Worm (Caenorhabditis elegans) whole organism, L4 larva: ENCODE data around the gene C48B4.6.

Experiments
- F44E2.7 ChIP-seq: fragments of 200-800 bp; sonication (Bioruptor generic); IDR thresholded peaks from 2 replicates; pipeline ENCODE4 v2.1.2; 2022; ENCODE audit warnings: missing genetic modification characterization, missing compliant biosample characterization
- F49E8.2 ChIP-seq: sonication (generic microtip); optimal IDR thresholded peaks from 2 replicates; lab custom pipeline; 2016; ENCODE audit warnings: missing compliant biosample characterization, mild to moderate bottlenecking, missing genetic modification characterization, borderline replicate concordance
- T20F7.1 ChIP-seq: fragments of 200-800 bp; sonication (Bioruptor generic); optimal IDR thresholded peaks from 2 replicates; lab custom pipeline; 2018; ENCODE audit warnings: mild to moderate bottlenecking, missing genetic modification characterization, missing compliant biosample characterization
- Y5F2A.4 ChIP-seq: fragments of 200-800 bp; sonication (Bioruptor generic); optimal IDR thresholded peaks from 2 replicates; lab custom pipeline; 2018; ENCODE audit warnings: mild to moderate bottlenecking, missing genetic modification characterization, missing compliant biosample characterization
- Y75B8A.6 ChIP-seq: fragments of 200-800 bp; sonication (Bioruptor generic); IDR thresholded peaks from 2 replicates; pipeline ENCODE4 v1.3.6; 2022; ENCODE audit warnings: missing genetic modification reagents, missing genetic modification characterization, missing compliant biosample characterization
- ZK337.2 ChIP-seq: fragments of 200-800 bp; sonication (Bioruptor generic); IDR thresholded peaks from 2 replicates; pipeline ENCODE4 v1.3.6; 2022; ENCODE audit warnings: missing genetic modification reagents, missing genetic modification characterization, missing compliant biosample characterization
- ZK546.5 ChIP-seq, 2 experiments: sonication (generic microtip); optimal IDR thresholded peaks; 2 replicates each; lab custom pipeline; 2017; ENCODE audit warnings: missing biosample characterization in 2 of 2, missing genetic modification characterization in 2 of 2
- aha-1 ChIP-seq: fragments of 150-350 bp; peaks from one replicate; lab custom pipeline; 2014; ENCODE audit warnings: missing biosample characterization, missing genetic modification characterization
- attf-4 ChIP-seq: sonication (generic microtip); optimal IDR thresholded peaks from 3 replicates; lab custom pipeline; 2017; ENCODE audit warnings: missing biosample characterization, missing genetic modification characterization
- ceh-20 ChIP-seq: fragments of 200-800 bp; sonication (Bioruptor generic); IDR thresholded peaks from 2 replicates; pipeline ENCODE4 v1.3.6; 2022; ENCODE audit warnings: missing genetic modification reagents, missing genetic modification characterization, missing compliant biosample characterization
- ceh-28 ChIP-seq: fragments of 150-350 bp; optimal IDR thresholded peaks from 2 replicates; lab custom pipeline; 2014; ENCODE audit warnings: missing biosample characterization, missing genetic modification reagents, missing genetic modification characterization
- daf-19 ChIP-seq: fragments of 200-800 bp; sonication (Bioruptor generic); conservative IDR thresholded peaks from 2 replicates; pipeline ENCODE4 v1.3.6; 2022; ENCODE audit warnings: missing genetic modification characterization, missing compliant biosample characterization
- dmd-9 ChIP-seq: fragments of 200-800 bp; sonication (Bioruptor generic); IDR thresholded peaks from 2 replicates; pipeline ENCODE4 v1.3.6; 2022; ENCODE audit warnings: missing genetic modification reagents, missing genetic modification characterization, missing compliant biosample characterization
- dpl-1 ChIP-seq: fragments of 150-350 bp; optimal IDR thresholded peaks from 2 replicates; lab custom pipeline; 2014; ENCODE audit warnings: missing biosample characterization, missing genetic modification reagents, missing genetic modification characterization
- duxl-1 ChIP-seq: sonication (generic microtip); optimal IDR thresholded peaks from 2 replicates; lab custom pipeline; 2016; ENCODE audit warnings: mild to moderate bottlenecking, missing genetic modification characterization, moderate library complexity, missing compliant biosample characterization; ENCODE audit not compliant: poor library complexity
- egl-43 ChIP-seq: fragments of 200-800 bp; sonication (Bioruptor generic); IDR thresholded peaks from 2 replicates; pipeline ENCODE4 v1.3.6; 2022; ENCODE audit warnings: missing genetic modification reagents, missing genetic modification characterization, missing compliant biosample characterization
- fos-1 ChIP-seq: fragments of 150-350 bp; optimal IDR thresholded peaks from 2 replicates; lab custom pipeline; 2014; ENCODE audit warnings: missing biosample characterization, missing genetic modification characterization
- gei-8 ChIP-seq: fragments of 200-800 bp; sonication (Bioruptor generic); optimal IDR thresholded peaks from 2 replicates; lab custom pipeline; 2018; ENCODE audit warnings: mild to moderate bottlenecking, missing genetic modification characterization, missing compliant biosample characterization
- hif-1 ChIP-seq, 2 experiments: sonication (generic microtip); optimal IDR thresholded peaks; 2 replicates each; lab custom pipeline; 2016 to 2017; ENCODE audit warnings: missing compliant biosample characterization in 2 of 2, missing genetic modification characterization in 2 of 2, missing genetic modification reagents in 2 of 2, missing genotype in 2 of 2, mild to moderate bottlenecking in 1 of 2
- hlh-11 ChIP-seq: fragments of 200-800 bp; sonication (Bioruptor generic); optimal IDR thresholded peaks from 2 replicates; lab custom pipeline; 2018; ENCODE audit warnings: mild to moderate bottlenecking, missing genetic modification characterization, missing compliant biosample characterization
- hlh-30 ChIP-seq: sonication (generic microtip); optimal IDR thresholded peaks from 2 replicates; lab custom pipeline; 2017; ENCODE audit warnings: antibody characterized with exemption, mild to moderate bottlenecking, missing genetic modification characterization, missing compliant biosample characterization; ENCODE audit not compliant: insufficient read depth
- lim-7 ChIP-seq: fragments of 200-800 bp; sonication (Bioruptor generic); IDR thresholded peaks from 2 replicates; pipeline ENCODE4 v1.3.6; 2022; ENCODE audit warnings: missing genetic modification characterization, missing compliant biosample characterization
- lin-1 ChIP-seq: fragments of 200-800 bp; sonication (Bioruptor generic); IDR thresholded peaks from 2 replicates; pipeline ENCODE4 v1.3.6; 2022; ENCODE audit warnings: missing genetic modification reagents, missing genetic modification characterization, missing compliant biosample characterization
- lin-38 ChIP-seq: fragments of 200-800 bp; sonication (Bioruptor generic); IDR thresholded peaks from 2 replicates; pipeline ENCODE4 v1.3.6; 2022; ENCODE audit warnings: missing genetic modification reagents, missing genetic modification characterization, missing compliant biosample characterization
- mdl-1 ChIP-seq, 2 experiments: fragments of 150-350 bp in 1 of 2; sonication (generic microtip) in 1 of 2; optimal IDR thresholded peaks; 2 replicates each; lab custom pipeline; 2014 to 2017; ENCODE audit warnings: missing biosample characterization in 2 of 2, missing genetic modification characterization in 2 of 2
- nhr-10 ChIP-seq: fragments of 150-350 bp; optimal IDR thresholded peaks from 2 replicates; lab custom pipeline; 2014; ENCODE audit warnings: missing biosample characterization, missing genetic modification characterization
- nhr-102 ChIP-seq: sonication (generic microtip); optimal IDR thresholded peaks from 2 replicates; lab custom pipeline; 2016; ENCODE audit warnings: mild to moderate bottlenecking, missing genetic modification characterization, moderate library complexity, missing compliant biosample characterization
- nhr-11 ChIP-seq: fragments of 150-350 bp; optimal IDR thresholded peaks from 2 replicates; lab custom pipeline; 2014; ENCODE audit warnings: missing biosample characterization, missing genetic modification characterization
- nhr-25 ChIP-seq: sonication (generic microtip); optimal IDR thresholded peaks from 2 replicates; lab custom pipeline; 2017; ENCODE audit warnings: missing genetic modification characterization, mild to moderate bottlenecking, missing compliant biosample characterization, antibody characterized with exemption, moderate library complexity, borderline replicate concordance; ENCODE audit not compliant: insufficient read depth
- nhr-28 ChIP-seq: fragments of 150-350 bp; optimal IDR thresholded peaks from 2 replicates; lab custom pipeline; 2014; ENCODE audit warnings: missing biosample characterization, missing genetic modification characterization
- nhr-42 ChIP-seq: fragments of 200-800 bp; sonication (Bioruptor generic); IDR thresholded peaks from 2 replicates; pipeline ENCODE4 v1.3.6; 2022; ENCODE audit warnings: missing genetic modification characterization, missing compliant biosample characterization
- nhr-76 ChIP-seq: fragments of 150-350 bp; optimal IDR thresholded peaks from 2 replicates; lab custom pipeline; 2014; ENCODE audit warnings: missing biosample characterization, missing genetic modification characterization
- php-3 ChIP-seq: fragments of 200-800 bp; sonication (Bioruptor generic); IDR thresholded peaks from 2 replicates; pipeline ENCODE4 v1.3.6; 2022; ENCODE audit warnings: missing genetic modification reagents, missing genetic modification characterization, missing compliant biosample characterization
- rbr-2 ChIP-seq: sonication (generic microtip); optimal IDR thresholded peaks from 2 replicates; lab custom pipeline; 2016; ENCODE audit warnings: missing genotype, missing genetic modification characterization, missing compliant biosample characterization
- set-16 ChIP-seq: fragments of 200-800 bp; sonication (Bioruptor generic); IDR thresholded peaks from 2 replicates; pipeline ENCODE4 v1.3.6; 2022; ENCODE audit warnings: missing genetic modification reagents, missing genetic modification characterization, missing compliant biosample characterization
- skn-1 ChIP-seq: fragments of 150-350 bp; optimal IDR thresholded peaks from 2 replicates; lab custom pipeline; 2014; ENCODE audit warnings: missing biosample characterization, missing genetic modification characterization
- snpc-1.2 ChIP-seq: fragments of 200-800 bp; sonication (Bioruptor generic); IDR thresholded peaks from 2 replicates; pipeline ENCODE4 v1.3.6; 2022; ENCODE audit warnings: missing genetic modification reagents, missing genetic modification characterization, missing compliant biosample characterization
- spr-1 ChIP-seq: sonication (generic microtip); optimal IDR thresholded peaks from 2 replicates; lab custom pipeline; 2016; ENCODE audit warnings: mild to moderate bottlenecking, missing genetic modification characterization, missing compliant biosample characterization
- tag-97 ChIP-seq: fragments of 200-800 bp; sonication (Bioruptor generic); IDR thresholded peaks from 2 replicates; pipeline ENCODE4 v1.3.6; 2022; ENCODE audit warnings: missing genetic modification characterization, missing compliant biosample characterization
- unc-39 ChIP-seq: sonication (generic microtip); optimal IDR thresholded peaks from 2 replicates; lab custom pipeline; 2017; ENCODE audit warnings: missing biosample characterization, missing genetic modification characterization
- unc-62 ChIP-seq, 3 experiments: fragments of 150-350 bp in 1 of 3; sonication (generic microtip); optimal IDR thresholded peaks in 2 of 3; peaks in 1 of 3; 1 replicate in 1 of 3; 2 replicates in 2 of 3; lab custom pipeline; 2014 to 2017; ENCODE audit warnings: missing biosample characterization in 3 of 3, missing genetic modification characterization in 3 of 3, missing genetic modification reagents in 3 of 3, missing genotype in 1 of 3
- zfp-2 ChIP-seq: sonication (generic microtip); optimal IDR thresholded peaks from 2 replicates; lab custom pipeline; 2016; ENCODE audit warnings: mild to moderate bottlenecking, missing genetic modification characterization, missing compliant biosample characterization
- zfp-3 ChIP-seq: fragments of 200-800 bp; sonication (Bioruptor generic); conservative IDR thresholded peaks from 2 replicates; pipeline ENCODE4 v1.3.6; 2022; ENCODE audit warnings: missing genetic modification reagents, missing genetic modification characterization, missing compliant biosample characterization

The C48B4.6 gene

DNA sequence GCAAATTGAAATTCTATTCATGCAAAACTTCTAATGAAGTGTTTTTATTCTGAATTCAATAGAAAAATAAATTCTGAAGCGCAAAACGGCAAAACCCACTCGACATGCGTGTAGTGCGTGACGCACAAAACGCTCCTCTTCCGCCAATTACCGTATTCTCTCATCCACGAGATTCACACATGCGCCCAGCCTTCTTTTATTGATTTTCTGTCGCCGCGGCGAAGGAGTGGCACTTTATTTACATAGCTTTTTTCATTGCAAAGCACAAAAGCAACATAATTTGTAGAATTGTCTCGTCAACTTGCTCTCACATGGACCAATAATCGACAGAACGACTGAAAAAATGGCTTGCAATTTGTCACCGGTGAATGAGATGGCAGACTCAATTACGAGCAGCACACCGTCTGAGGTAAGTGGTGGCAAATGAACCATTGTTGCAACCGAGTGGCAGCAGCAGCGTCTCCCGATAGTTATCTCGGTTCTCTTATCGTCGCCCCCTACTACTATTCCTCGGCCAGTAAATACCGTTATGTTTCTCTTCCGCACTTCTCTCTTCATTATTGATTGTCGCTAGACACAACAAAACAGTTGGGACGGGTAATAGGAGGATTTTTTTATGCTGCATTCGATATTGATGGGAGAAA lies 12.2 kb downstream of the C48B4.6 start, which contains the start of gene unc-16 (continued):
- no peak for TF ChIP-seq snpc-1.2 (GFP tag; lab: Robert Waterston, UW)
- TF ChIP-seq duxl-1: peak; percentile 67
- peak; percentile 83 to 97 for TF ChIP-seq mdl-1 (tag; optimal IDR thresholded peaks at IDR 0.05; lab: Kevin White, UChicago)
- TF ChIP-seq rbr-2 (tag; lab: Kevin White, UChicago): peak; percentile 91
- TF ChIP-seq skn-1: no peak
- peak in 1 of 2 experiments; percentile 64 for TF ChIP-seq unc-62 (GFP tag; optimal IDR thresholded peaks at IDR 0.05 in 1 of 2; lab: Kevin White, UChicago)
- TF ChIP-seq unc-62 (tag; optimal IDR thresholded peaks at IDR 0.05; lab: Kevin White, UChicago): no peak
- no peak for TF ChIP-seq tag-97 (GFP tag; lab: Robert Waterston, UW)
- TF ChIP-seq hlh-30 (tag; lab: Kevin White, UChicago): peak; percentile 98
- 0 out of 2 replicates have a peak, but pooled peaks have one; percentile 16 for TF ChIP-seq set-16
- TF ChIP-seq ZK546.5 (tag; optimal IDR thresholded peaks at IDR 0.05; lab: Kevin White, UChicago): peak in 1 of 2 experiments; percentile 9
- no peak for TF ChIP-seq gei-8 (GFP tag; lab: Kevin White, UChicago)
- no peak for TF ChIP-seq php-3 (GFP tag; lab: Robert Waterston, UW)
- TF ChIP-seq lin-38 (GFP tag; lab: Robert Waterston, UW): peak; percentile 90
- no peak for TF ChIP-seq F44E2.7 (GFP tag; lab: Robert Waterston, UW)
- TF ChIP-seq spr-1 (tag; lab: Kevin White, UChicago): peak; percentile 87
- TF ChIP-seq Y75B8A.6 (GFP tag; lab: Robert Waterston, UW): no peak
- TF ChIP-seq hlh-11: peak; percentile 90
- no peak for TF ChIP-seq Y5F2A.4 (GFP tag; lab: Kevin White, UChicago)
- TF ChIP-seq, all 104 proteins: peak for 52

DNA sequence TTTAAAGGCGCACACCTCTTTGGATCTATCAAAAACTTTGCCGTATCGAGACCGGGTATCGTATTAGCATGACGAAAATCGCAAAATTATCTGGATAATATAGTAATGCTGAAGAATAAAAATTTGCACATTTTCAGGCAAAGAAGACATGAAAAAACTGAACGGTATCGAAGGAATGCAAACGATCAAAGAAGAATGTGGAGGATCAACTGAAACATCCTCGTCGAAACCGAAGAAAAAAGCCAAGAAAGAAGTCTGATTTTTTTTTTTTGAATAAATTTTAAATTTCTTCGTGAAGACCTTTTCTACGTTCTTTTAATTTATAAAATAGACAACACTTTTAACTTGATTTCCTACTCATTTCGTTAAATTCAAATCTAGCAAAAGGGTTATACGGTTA lies 13.5 kb downstream of the C48B4.6 start, which contains the start of gene ZK1098.12:
TSS of gene ZK1098.12 (plus strand) at position 301 of the 400 bp plus-strand sequence.
- no peak for TF ChIP-seq php-3 (GFP tag; lab: Robert Waterston, UW)
- TF ChIP-seq nhr-10 (tag; lab: Kevin White, UChicago): no peak
- TF ChIP-seq T20F7.1 (GFP tag; lab: Kevin White, UChicago): no peak
- TF ChIP-seq ceh-28 (tag; lab: Kevin White, UChicago): no peak
- TF ChIP-seq zfp-2 (tag; lab: Kevin White, UChicago): no peak
- TF ChIP-seq dpl-1: no peak
- no peak for TF ChIP-seq nhr-102 (tag; lab: Kevin White, UChicago)
- TF ChIP-seq hlh-30 (tag; lab: Kevin White, UChicago): no peak
- TF ChIP-seq F49E8.2 (tag; lab: Kevin White, UChicago): no peak
- TF ChIP-seq lim-7: no peak
- no peak for TF ChIP-seq nhr-42
- TF ChIP-seq spr-1 (tag; lab: Kevin White, UChicago): no peak
- TF ChIP-seq attf-4 (tag; lab: Kevin White, UChicago): no peak
- TF ChIP-seq nhr-25 (tag; lab: Kevin White, UChicago): no peak
- no peak for TF ChIP-seq gei-8 (GFP tag; lab: Kevin White, UChicago)
- no peak for TF ChIP-seq nhr-28 (tag; lab: Kevin White, UChicago)
- no peak for TF ChIP-seq daf-19 (GFP tag; lab: Robert Waterston, UW)
- TF ChIP-seq unc-39 (tag; lab: Kevin White, UChicago): no peak
- no peak for TF ChIP-seq aha-1

DNA sequence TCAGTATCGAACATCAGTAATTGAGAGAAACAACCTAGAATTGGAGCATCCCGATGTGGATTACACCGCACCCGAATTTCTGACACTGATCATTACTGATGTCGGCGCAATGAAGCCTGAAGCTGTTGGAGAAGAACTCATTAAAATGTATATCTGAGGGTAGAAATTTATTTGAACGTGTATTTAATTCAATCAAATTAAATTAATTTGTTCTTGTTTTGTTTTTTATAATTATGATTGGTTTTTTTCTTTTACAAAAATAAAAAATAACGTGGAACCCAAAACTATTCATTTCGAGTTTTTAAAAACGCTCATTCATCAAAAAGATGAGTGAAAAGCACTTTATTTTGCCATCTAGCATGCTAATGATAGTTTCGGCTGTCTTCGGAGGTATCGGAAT lies 14.2 kb downstream of the C48B4.6 start, which contains the start of gene ZK1098.9:
TSS of gene ZK1098.9 (plus strand) at position 301 of the 400 bp plus-strand sequence.
- TF ChIP-seq zfp-3 (GFP tag; lab: Robert Waterston, UW): no peak
- TF ChIP-seq fos-1 (tag; lab: Kevin White, UChicago): no peak
- TF ChIP-seq hlh-30 (tag; lab: Kevin White, UChicago): no peak
- no peak for TF ChIP-seq lin-1 (GFP tag; lab: Robert Waterston, UW)
- TF ChIP-seq egl-43 (GFP tag; lab: Robert Waterston, UW): no peak
- no peak for TF ChIP-seq hif-1 (tag; optimal IDR thresholded peaks at IDR 0.05; lab: Kevin White, UChicago)
- TF ChIP-seq ZK337.2 (GFP tag; lab: Robert Waterston, UW): no peak
- no peak for TF ChIP-seq dmd-9 (GFP tag; lab: Robert Waterston, UW)
- TF ChIP-seq set-16: no peak
- no peak for TF ChIP-seq lin-38 (GFP tag; lab: Robert Waterston, UW)
- no peak for TF ChIP-seq nhr-11
- TF ChIP-seq gei-8 (GFP tag; lab: Kevin White, UChicago): no peak
- TF ChIP-seq ceh-20 (GFP tag; lab: Robert Waterston, UW): no peak
- TF ChIP-seq nhr-76: no peak
